Worm (Caenorhabditis elegans): ENCODE data around the gene K12D12.5.

DNA sequence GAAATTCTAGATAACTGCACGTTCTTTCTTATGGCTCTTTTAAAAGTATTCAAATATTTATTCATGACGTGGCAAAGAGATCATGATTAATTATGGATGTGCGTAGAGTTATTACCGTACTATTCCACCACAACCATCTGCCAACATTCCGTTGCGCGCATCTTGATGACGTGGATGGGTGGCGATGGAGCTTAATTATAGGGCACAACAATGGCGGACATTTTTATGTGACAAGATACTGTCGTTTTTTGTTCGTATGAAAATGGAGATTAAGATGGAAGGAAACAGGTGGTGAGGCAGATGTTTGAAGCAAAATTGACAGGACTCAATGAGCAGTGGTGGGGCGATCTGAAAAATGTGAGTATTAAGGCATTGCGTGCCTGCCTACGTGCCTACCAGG lies 26.9 kb downstream of the K12D12.5 start:
- TF ChIP-seq mep-1 (tag; optimal IDR thresholded peaks at IDR 0.05) = no peak
- no peak for TF ChIP-seq fos-1 (tag; optimal IDR thresholded peaks at IDR 0.05)
- TF ChIP-seq skn-1 (tag; optimal IDR thresholded peaks at IDR 0.05) = no peak
- no peak for TF ChIP-seq nhr-11 (tag; optimal IDR thresholded peaks at IDR 0.05)
- no peak for TF ChIP-seq nhr-84 (tag; optimal IDR thresholded peaks at IDR 0.05)
- TF ChIP-seq nhr-76 (tag; optimal IDR thresholded peaks at IDR 0.05) = no peak
- no peak for TF ChIP-seq lsy-2 (tag; optimal IDR thresholded peaks at IDR 0.05)
- TF ChIP-seq unc-130 (tag; optimal IDR thresholded peaks at IDR 0.05) = no peak
- no peak for TF ChIP-seq nhr-20 (tag; optimal IDR thresholded peaks at IDR 0.05)
- no peak for TF ChIP-seq nhr-71 (tag; optimal IDR thresholded peaks at IDR 0.05)
- no peak for TF ChIP-seq jun-1 (tag; optimal IDR thresholded peaks at IDR 0.05)
- no peak for TF ChIP-seq rnt-1 (tag; optimal IDR thresholded peaks at IDR 0.05)
- no peak for TF ChIP-seq F16B12.6 (tag; optimal IDR thresholded peaks at IDR 0.05)
- TF ChIP-seq lir-3 (tag; optimal IDR thresholded peaks at IDR 0.05; ENCODE audit: poor library complexity) = no peak
